Worm (Caenorhabditis elegans) whole organism, midembryonic: ENCODE results near the gene nhr-34.

ENCODE experiments used
- flt-1 ChIP-seq: fragments of 200-800 bp; sonication (Bioruptor generic); IDR thresholded peaks from 2 replicates; pipeline ENCODE4 v1.3.6; 2022; ENCODE audit warnings: missing genetic modification characterization, missing compliant biosample characterization
- med-1 ChIP-seq: sonication (generic microtip); optimal IDR thresholded peaks from 2 replicates; lab custom pipeline; 2017; ENCODE audit warnings: missing genetic modification characterization, mild to moderate bottlenecking, missing compliant biosample characterization, antibody characterized with exemption, missing genetic modification reagents; ENCODE audit not compliant: insufficient read depth

- TF ChIP-seq flt-1 (GFP tag; lab: Robert Waterston, UW) = no peak
- no peak for TF ChIP-seq med-1 (GFP tag; lab: Kevin White, UChicago)
These were observed 17.4 kb upstream of the nhr-34 start, which contains the start of gene twk-9 for ce11 chrIV:9692874-9693273.
